Fruit fly (Drosophila melanogaster) whole organism: ENCODE results near the gene Cpr64Ad.

Source experiments
- psq ChIP-seq: fragments of >200 bp; optimal IDR thresholded peaks from 2 replicates; lab custom pipeline; 2017
- usp ChIP-seq: fragments of >200 bp; optimal IDR thresholded peaks from 2 replicates; lab custom pipeline; 2017; ENCODE audit warnings: missing biosample characterization, missing genetic modification characterization, mixed read lengths

dm6 chr3L:4252121-4252861 is 37.1 kb downstream of the Cpr64Ad start:
- TF ChIP-seq psq (lab: Kevin White, UChicago) (no peak), usp (no peak)
